Fruit fly (Drosophila melanogaster) whole organism, embryonic: ENCODE data around the gene lectin-37Da.
A peak's percentile ranks its signal among the peaks of the same experiment; 100 is the strongest.

Experiments used
- ATbp ChIP-seq: fragments of 200-800 bp; sonication (Bioruptor generic); optimal IDR thresholded peaks from 2 replicates; lab custom pipeline; 2017; ENCODE audit warnings: missing biosample characterization, mild to moderate bottlenecking, missing genetic modification characterization, missing genetic modification reagents
- Abd-B ChIP-seq: fragments of 200-800 bp; sonication (Bioruptor generic); optimal IDR thresholded peaks from 2 replicates; lab custom pipeline; 2018; ENCODE audit warnings: missing biosample characterization, mild to moderate bottlenecking, missing genetic modification characterization, moderate library complexity
- Asciz ChIP-seq: fragments of 200-800 bp; sonication (Bioruptor generic); optimal IDR thresholded peaks from 2 replicates; lab custom pipeline; 2017; ENCODE audit warnings: missing biosample characterization, mild to moderate bottlenecking, missing genetic modification characterization, missing genetic modification reagents
- Blimp-1 ChIP-seq: fragments of 200-800 bp; sonication (Bioruptor generic); optimal IDR thresholded peaks from 3 replicates; lab custom pipeline; 2018; ENCODE audit warnings: missing biosample characterization, missing genetic modification characterization, mild to moderate bottlenecking, moderate library complexity, missing genetic modification reagents
- CG10274 ChIP-seq: fragments of 200-800 bp; sonication (Bioruptor generic); optimal IDR thresholded peaks from 3 replicates; lab custom pipeline; 2017; ENCODE audit warnings: missing biosample characterization, mild to moderate bottlenecking, missing genetic modification characterization
- CG10366 ChIP-seq: fragments of 200-800 bp; sonication (Bioruptor generic); IDR thresholded peaks from 2 replicates; pipeline ENCODE4 v1.3.6; 2022; ENCODE audit warnings: missing biosample characterization, missing genetic modification characterization
- CG12104 ChIP-seq: fragments of 200-800 bp; sonication (Bioruptor generic); optimal IDR thresholded peaks from 3 replicates; lab custom pipeline; 2016; ENCODE audit warnings: missing biosample characterization, missing genetic modification characterization
- CG1233 ChIP-seq: fragments of 200-800 bp; sonication (Bioruptor generic); optimal IDR thresholded peaks from 4 replicates; lab custom pipeline; 2018; ENCODE audit warnings: missing biosample characterization, mild to moderate bottlenecking, missing genetic modification characterization
- CG12659 ChIP-seq: fragments of 200-800 bp; sonication (Bioruptor generic); optimal IDR thresholded peaks from 3 replicates; lab custom pipeline; 2017; ENCODE audit warnings: mild to moderate bottlenecking, missing biosample characterization, missing genetic modification reagents, missing genetic modification characterization
- CG12769 ChIP-seq: fragments of 200-800 bp; sonication (Bioruptor generic); optimal IDR thresholded peaks from 2 replicates; lab custom pipeline; 2019; ENCODE audit warnings: missing biosample characterization, mild to moderate bottlenecking, missing genetic modification characterization, moderate library complexity
- CG13424 ChIP-seq: fragments of 200-800 bp; sonication (Bioruptor generic); optimal IDR thresholded peaks from 2 replicates; lab custom pipeline; 2019; ENCODE audit warnings: missing biosample characterization, mild to moderate bottlenecking, missing genetic modification characterization, moderate library complexity
- CG16863 ChIP-seq: fragments of 200-800 bp; sonication (Bioruptor generic); optimal IDR thresholded peaks from 3 replicates; lab custom pipeline; 2016; ENCODE audit warnings: missing biosample characterization, missing genetic modification characterization
- CG17361 ChIP-seq: fragments of 200-800 bp; sonication (Bioruptor generic); IDR thresholded peaks from 3 replicates; pipeline ENCODE4 v1.3.6; 2022; ENCODE audit warnings: missing biosample characterization, missing genetic modification characterization
- CG30020 ChIP-seq: fragments of 200-800 bp; optimal IDR thresholded peaks from 2 replicates; lab custom pipeline; 2019; ENCODE audit warnings: missing biosample characterization, mild to moderate bottlenecking, missing genetic modification characterization, moderate library complexity
- CG3281 ChIP-seq: fragments of 200-800 bp; sonication (Bioruptor generic); optimal IDR thresholded peaks from 3 replicates; lab custom pipeline; 2017; ENCODE audit warnings: missing biosample characterization, mild to moderate bottlenecking, missing genetic modification characterization
- CG3726 ChIP-seq: fragments of 200-800 bp; sonication (Bioruptor generic); IDR thresholded peaks from 3 replicates; pipeline ENCODE4, ENCODE4 v1.3.6; 2022; ENCODE audit warnings: missing biosample characterization, missing genetic modification characterization
- CG43689 ChIP-seq: fragments of 200-800 bp; sonication (Bioruptor generic); IDR thresholded peaks from 2 replicates; pipeline ENCODE4 v1.3.6; 2022; ENCODE audit warnings: missing biosample characterization, missing genetic modification characterization
- CG9797 ChIP-seq: fragments of 200-800 bp; sonication (Bioruptor generic); optimal IDR thresholded peaks from 3 replicates; lab custom pipeline; 2018; ENCODE audit warnings: missing biosample characterization, mild to moderate bottlenecking, missing genetic modification characterization
- CHES-1-like ChIP-seq: fragments of 200-800 bp; sonication (Bioruptor generic); optimal IDR thresholded peaks from 2 replicates; lab custom pipeline; 2016; ENCODE audit warnings: missing biosample characterization, missing genetic modification characterization
- Drgx ChIP-seq: fragments of 200-800 bp; sonication (Bioruptor generic); IDR thresholded peaks from 2 replicates; pipeline ENCODE4 v1.3.6; 2022; ENCODE audit warnings: missing biosample characterization, missing genetic modification characterization
- Eip74EF ChIP-seq, 2 experiments: fragments of 200-800 bp in 1 of 2; fragments of >200 bp in 1 of 2; sonication (Bioruptor generic) in 1 of 2; optimal IDR thresholded peaks; 2 replicates each; lab custom pipeline; 2017 to 2019; ENCODE audit warnings: missing biosample characterization in 2 of 2, missing genetic modification characterization in 2 of 2, mild to moderate bottlenecking in 1 of 2, moderate library complexity in 1 of 2
- H2.0 ChIP-seq: fragments of 200-800 bp; sonication (Bioruptor generic); IDR thresholded peaks from 2 replicates; pipeline ENCODE4 v1.3.6; 2022; ENCODE audit warnings: missing biosample characterization, missing genetic modification characterization
- HLH54F ChIP-seq: fragments of 200-800 bp; sonication (Bioruptor generic); optimal IDR thresholded peaks from 3 replicates; lab custom pipeline; 2016; ENCODE audit warnings: missing biosample characterization, missing genetic modification characterization
- Hr51 ChIP-seq, 2 experiments: fragments of 200-800 bp; sonication (Bioruptor generic); optimal IDR thresholded peaks; 2 replicates in 1 of 2; 3 replicates in 1 of 2; lab custom pipeline; 2016 to 2018; ENCODE audit warnings: missing biosample characterization in 2 of 2, missing genetic modification characterization in 2 of 2, mild to moderate bottlenecking in 1 of 2, moderate library complexity in 1 of 2
- Oli ChIP-seq: fragments of 200-800 bp; sonication (Bioruptor generic); optimal IDR thresholded peaks from 2 replicates; lab custom pipeline; 2018; ENCODE audit warnings: missing biosample characterization, mild to moderate bottlenecking, missing genetic modification characterization, moderate library complexity
- PHDP ChIP-seq: fragments of 200-800 bp; sonication (Bioruptor generic); optimal IDR thresholded peaks from 3 replicates; lab custom pipeline; 2018; ENCODE audit warnings: missing biosample characterization, mild to moderate bottlenecking, missing genetic modification characterization, moderate library complexity
- Ravus ChIP-seq: fragments of 200-800 bp; sonication (Bioruptor generic); IDR thresholded peaks from 2 replicates; pipeline ENCODE4 v1.3.6; 2022; ENCODE audit warnings: missing biosample characterization, missing genetic modification characterization
- Sry-β ChIP-seq: fragments of 200-800 bp; sonication (Bioruptor generic); optimal IDR thresholded peaks from 2 replicates; lab custom pipeline; 2018; ENCODE audit warnings: missing biosample characterization, mild to moderate bottlenecking, missing genetic modification characterization, moderate library complexity
- Xbp1 ChIP-seq: fragments of 200-800 bp; sonication (Bioruptor generic); optimal IDR thresholded peaks from 3 replicates; lab custom pipeline; 2016; ENCODE audit warnings: missing biosample characterization, mild to moderate bottlenecking, missing genetic modification characterization
- YL-1 ChIP-seq: fragments of 200-800 bp; sonication (Bioruptor generic); optimal IDR thresholded peaks from 3 replicates; lab custom pipeline; 2017; ENCODE audit warnings: missing biosample characterization, mild to moderate bottlenecking, missing genetic modification characterization
- abd-A ChIP-seq: fragments of 200-800 bp; sonication (Bioruptor generic); optimal IDR thresholded peaks from 3 replicates; lab custom pipeline; 2019; ENCODE audit warnings: missing biosample characterization, mild to moderate bottlenecking, missing genetic modification characterization, moderate library complexity
- bowl ChIP-seq: fragments of 200-800 bp; sonication (Bioruptor generic); IDR thresholded peaks from 2 replicates; pipeline ENCODE4 v1.3.6; 2022; ENCODE audit warnings: missing biosample characterization, missing genetic modification characterization
- croc ChIP-seq: fragments of 200-800 bp; sonication (Bioruptor generic); conservative IDR thresholded peaks from 3 replicates; pipeline ENCODE4 v1.3.6; 2022; ENCODE audit warnings: missing biosample characterization, missing genetic modification characterization
- da ChIP-seq: fragments of 200-800 bp; sonication (Bioruptor generic); optimal IDR thresholded peaks from 2 replicates; lab custom pipeline; 2016; ENCODE audit warnings: missing biosample characterization, missing genetic modification characterization
- danr ChIP-seq: fragments of 200-800 bp; sonication (Bioruptor generic); IDR thresholded peaks from 2 replicates; pipeline ENCODE4 v1.3.6; 2022; ENCODE audit warnings: missing biosample characterization, missing genetic modification characterization
- emc ChIP-seq: fragments of 200-800 bp; sonication (Bioruptor generic); optimal IDR thresholded peaks from 2 replicates; lab custom pipeline; 2016; ENCODE audit warnings: missing biosample characterization, missing genetic modification characterization
- ems ChIP-seq: fragments of 200-800 bp; sonication (Bioruptor generic); optimal IDR thresholded peaks from 3 replicates; lab custom pipeline; 2016; ENCODE audit warnings: missing biosample characterization, missing genetic modification characterization
- fd102C ChIP-seq: fragments of 200-800 bp; sonication (Bioruptor generic); optimal IDR thresholded peaks from 2 replicates; lab custom pipeline; 2018; ENCODE audit warnings: missing biosample characterization, mild to moderate bottlenecking, missing genetic modification characterization, moderate library complexity
- hth ChIP-seq: fragments of >200 bp; optimal IDR thresholded peaks from 2 replicates; lab custom pipeline; 2017; ENCODE audit warnings: inconsistent platforms
- ind ChIP-seq: fragments of 200-800 bp; sonication (Bioruptor generic); optimal IDR thresholded peaks from 3 replicates; lab custom pipeline; 2016; ENCODE audit warnings: missing biosample characterization, missing genetic modification characterization
- jing ChIP-seq: fragments of 200-800 bp; sonication (Bioruptor generic); optimal IDR thresholded peaks from 2 replicates; lab custom pipeline; 2018; ENCODE audit warnings: missing biosample characterization, mild to moderate bottlenecking, missing genetic modification characterization
- mirr ChIP-seq: fragments of 200-800 bp; sonication (Bioruptor generic); optimal IDR thresholded peaks from 3 replicates; lab custom pipeline; 2018; ENCODE audit warnings: missing biosample characterization, mild to moderate bottlenecking, missing genetic modification characterization
- org-1 ChIP-seq: fragments of 200-800 bp; sonication (Bioruptor generic); optimal IDR thresholded peaks from 2 replicates; lab custom pipeline; 2017; ENCODE audit warnings: missing biosample characterization, missing genetic modification characterization
- repo ChIP-seq: fragments of 200-800 bp; sonication (Bioruptor generic); optimal IDR thresholded peaks from 2 replicates; lab custom pipeline; 2016; ENCODE audit warnings: missing biosample characterization, missing genetic modification characterization
- salm ChIP-seq: fragments of 200-800 bp; sonication (Bioruptor generic); optimal IDR thresholded peaks from 2 replicates; lab custom pipeline; 2018; ENCODE audit warnings: missing biosample characterization, mild to moderate bottlenecking, missing genetic modification characterization
- schlank ChIP-seq: fragments of 200-800 bp; sonication (Bioruptor generic); optimal IDR thresholded peaks from 2 replicates; lab custom pipeline; 2018; ENCODE audit warnings: missing biosample characterization, mild to moderate bottlenecking, missing genetic modification characterization
- sim ChIP-seq: fragments of 200-800 bp; sonication (Bioruptor generic); IDR thresholded peaks from 2 replicates; pipeline ENCODE4 v1.3.6; 2022; ENCODE audit warnings: missing biosample characterization, missing genetic modification characterization
- tap ChIP-seq: fragments of 200-800 bp; optimal IDR thresholded peaks from 3 replicates; lab custom pipeline; 2019; ENCODE audit warnings: missing biosample characterization, mild to moderate bottlenecking, missing genetic modification characterization, moderate library complexity
- tin ChIP-seq: fragments of 200-800 bp; sonication (Bioruptor generic); optimal IDR thresholded peaks from 3 replicates; lab custom pipeline; 2016; ENCODE audit warnings: missing biosample characterization, missing genetic modification characterization
- toy ChIP-seq: fragments of 200-800 bp; sonication (Bioruptor generic); IDR thresholded peaks from 2 replicates; pipeline ENCODE4 v1.3.6; 2022; ENCODE audit warnings: missing biosample characterization, missing genetic modification characterization
- wdn ChIP-seq: fragments of 200-800 bp; sonication (Bioruptor generic); IDR thresholded peaks from 2 replicates; pipeline ENCODE4 v1.3.6; 2022; ENCODE audit warnings: missing biosample characterization, missing genetic modification characterization
- wor ChIP-seq: fragments of 200-800 bp; sonication (Bioruptor generic); IDR thresholded peaks from 2 replicates; pipeline ENCODE4 v1.3.6; 2022; ENCODE audit warnings: missing biosample characterization, missing genetic modification characterization

lectin-37Da gene

DNA sequence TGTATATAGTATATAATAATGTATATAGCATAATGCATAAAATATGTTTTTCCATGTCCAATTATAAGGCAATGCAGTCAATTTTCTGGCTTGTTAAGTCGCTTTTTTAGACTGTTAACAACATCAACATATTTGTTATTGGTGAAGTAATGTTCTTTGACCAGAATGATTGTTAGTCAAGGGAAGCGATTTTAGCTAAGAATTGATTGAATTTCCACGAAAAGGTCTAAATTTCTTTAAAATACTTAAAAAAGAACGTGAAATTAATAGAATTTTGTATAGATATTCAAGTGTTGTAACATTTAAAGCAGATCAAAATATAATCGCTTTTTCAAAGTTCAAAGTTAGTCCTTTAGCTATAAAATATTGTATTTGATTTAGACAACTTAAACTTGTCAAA lies 45.3 kb downstream of the lectin-37Da start (continued):
- TF ChIP-seq CG13424, result no peak
- peak; percentile 9 for TF ChIP-seq Abd-B (GFP tag; lab: Kevin White, UChicago)
- TF ChIP-seq CG3726 (GFP tag; lab: Robert Waterston, UW), result no peak
- no peak for TF ChIP-seq tin (GFP tag; lab: Kevin White, UChicago)
- no peak for TF ChIP-seq Hr51 (GFP tag; optimal IDR thresholded peaks at IDR 0.05; lab: Kevin White, UChicago)
- TF ChIP-seq CHES-1-like (GFP tag; lab: Kevin White, UChicago), result no peak
- TF ChIP-seq Drgx (GFP tag; lab: Robert Waterston, UW), result no peak
- TF ChIP-seq CG1233, result no peak
- TF ChIP-seq PHDP (tag; lab: Kevin White, UChicago), result no peak
- no peak for TF ChIP-seq H2.0 (GFP tag; lab: Robert Waterston, UW)
- no peak for TF ChIP-seq da (GFP tag; lab: Kevin White, UChicago)
- peak; percentile 73 for TF ChIP-seq CG17361 (GFP tag; lab: Robert Waterston, UW)
- TF ChIP-seq CG12769, result no peak
- no peak for TF ChIP-seq ind (GFP tag; lab: Kevin White, UChicago)
- TF ChIP-seq emc (GFP tag; lab: Kevin White, UChicago), result no peak
- TF ChIP-seq salm (tag; lab: Kevin White, UChicago), result no peak
- TF ChIP-seq repo (GFP tag; lab: Kevin White, UChicago), result no peak
- TF ChIP-seq bowl (GFP tag; lab: Robert Waterston, UW), result no peak
- TF ChIP-seq ems (GFP tag; lab: Kevin White, UChicago), result no peak
- TF ChIP-seq sim (GFP tag; lab: Robert Waterston, UW), result no peak
- TF ChIP-seq CG12104, result no peak
- no peak for TF ChIP-seq schlank (tag; lab: Kevin White, UChicago)
- no peak for TF ChIP-seq HLH54F (GFP tag; lab: Kevin White, UChicago)
- TF ChIP-seq CG3281, result peak; percentile 37
- no peak for TF ChIP-seq CG9797
- no peak for TF ChIP-seq Ravus (GFP tag; lab: Robert Waterston, UW)
- TF ChIP-seq wdn (GFP tag; lab: Robert Waterston, UW), result no peak
- peak; percentile 41 for TF ChIP-seq Oli
- no peak for TF ChIP-seq CG30020 (tag; lab: Kevin White, UChicago)
- TF ChIP-seq CG10274 (GFP tag; lab: Kevin White, UChicago), result no peak
- TF ChIP-seq wor (GFP tag; lab: Robert Waterston, UW), result no peak
- no peak for TF ChIP-seq croc (GFP tag; lab: Robert Waterston, UW)
- no peak for TF ChIP-seq Xbp1 (GFP tag; lab: Kevin White, UChicago)
- TF ChIP-seq toy, result no peak
- no peak for TF ChIP-seq ATbp (GFP tag; lab: Kevin White, UChicago)
- no peak for TF ChIP-seq Asciz (GFP tag; lab: Kevin White, UChicago)
- TF ChIP-seq jing, result no peak
- no peak for TF ChIP-seq fd102C
- TF ChIP-seq mirr (GFP tag; lab: Kevin White, UChicago), result no peak
- TF ChIP-seq CG10366 (GFP tag; lab: Robert Waterston, UW), result no peak
- TF ChIP-seq CG43689, result no peak
- TF ChIP-seq Sry-β (GFP tag; lab: Kevin White, UChicago), result no peak
- TF ChIP-seq YL-1 (GFP tag; lab: Kevin White, UChicago), result no peak
- no peak for TF ChIP-seq abd-A (tag; lab: Kevin White, UChicago)
- no peak for TF ChIP-seq danr (GFP tag; lab: Robert Waterston, UW)
- TF ChIP-seq CG12659 (GFP tag; lab: Kevin White, UChicago), result no peak
- no peak for TF ChIP-seq Eip74EF (GFP tag; optimal IDR thresholded peaks at IDR 0.05; lab: Kevin White, UChicago)
- TF ChIP-seq hth (lab: Kevin White, UChicago), result no peak
- TF ChIP-seq tap, result no peak
- no peak for TF ChIP-seq Blimp-1
- no peak for TF ChIP-seq CG16863 (GFP tag; lab: Kevin White, UChicago)
- TF ChIP-seq org-1 (GFP tag; lab: Kevin White, UChicago), result no peak
